Worm (Caenorhabditis elegans) whole organism, L1 larva: ENCODE results near the gene srsx-33.

ENCODE experiments used
- C16A3.4 ChIP-seq: fragments of 150-350 bp; optimal IDR thresholded peaks from 2 replicates; lab custom pipeline; 2014; ENCODE audit warnings: missing biosample characterization, missing genetic modification characterization
- C34B4.2 ChIP-seq: sonication (generic microtip); optimal IDR thresholded peaks from 2 replicates; lab custom pipeline; 2017; ENCODE audit warnings: mild to moderate bottlenecking, missing genetic modification characterization, missing compliant biosample characterization
- F16B12.6 ChIP-seq: fragments of 150-350 bp; optimal IDR thresholded peaks from 2 replicates; lab custom pipeline; 2014; ENCODE audit warnings: missing biosample characterization, missing genetic modification characterization
- aha-1 ChIP-seq: fragments of 150-350 bp; optimal IDR thresholded peaks from 2 replicates; lab custom pipeline; 2014; ENCODE audit warnings: missing biosample characterization, missing genetic modification characterization
- ama-1 ChIP-seq: fragments of 150-350 bp; optimal IDR thresholded peaks from 2 replicates; lab custom pipeline; 2014
- ceh-82 ChIP-seq, 3 experiments: fragments of 150-350 bp in 1 of 3; sonication (generic microtip) in 2 of 3; optimal IDR thresholded peaks; 2 replicates each; lab custom pipeline; 2014 to 2017; ENCODE audit warnings: missing biosample characterization in 3 of 3, missing genetic modification characterization in 3 of 3
- ceh-88 ChIP-seq: fragments of 200-800 bp; sonication (Bioruptor generic); IDR thresholded peaks from 2 replicates; pipeline ENCODE4 v1.3.6; 2022; ENCODE audit warnings: missing genetic modification characterization, missing compliant biosample characterization
- ceh-90 ChIP-seq: sonication (generic microtip); optimal IDR thresholded peaks from 2 replicates; lab custom pipeline; 2016; ENCODE audit warnings: missing genetic modification characterization, missing compliant biosample characterization
- dsc-1 ChIP-seq: sonication (generic microtip); optimal IDR thresholded peaks from 2 replicates; lab custom pipeline; 2016; ENCODE audit warnings: mild to moderate bottlenecking, missing genetic modification characterization, missing compliant biosample characterization
- efl-1 ChIP-seq, 4 experiments: fragments of 150-350 bp; optimal IDR thresholded peaks in 3 of 4; peaks in 1 of 4; 1 replicate in 1 of 4; 2 replicates in 3 of 4; lab custom pipeline; 2014; ENCODE audit warnings: missing biosample characterization in 2 of 4, missing genetic modification characterization in 2 of 4, missing genetic modification reagents in 2 of 4
- egl-27 ChIP-seq, 2 experiments: fragments of 150-350 bp in 1 of 2; sonication (generic microtip); optimal IDR thresholded peaks; 3 replicates each; lab custom pipeline; 2017 to 2018; ENCODE audit warnings: missing biosample characterization in 2 of 2, missing genetic modification characterization in 2 of 2, missing genetic modification reagents in 2 of 2
- elt-2 ChIP-seq: sonication (generic microtip); optimal IDR thresholded peaks from 2 replicates; lab custom pipeline; 2016; ENCODE audit warnings: missing genetic modification characterization, mild to moderate bottlenecking, inconsistent platforms, missing compliant biosample characterization, missing genetic modification reagents
- ets-5 ChIP-seq: fragments of 200-800 bp; sonication (Bioruptor generic); IDR thresholded peaks from 2 replicates; pipeline ENCODE4 v1.3.6; 2022; ENCODE audit warnings: missing genetic modification characterization, missing compliant biosample characterization
- fkh-4 ChIP-seq: sonication (generic microtip); optimal IDR thresholded peaks from 2 replicates; lab custom pipeline; 2016; ENCODE audit warnings: missing compliant biosample characterization, missing genetic modification characterization, borderline replicate concordance
- fos-1 ChIP-seq: fragments of 150-350 bp; optimal IDR thresholded peaks from 2 replicates; lab custom pipeline; 2014; ENCODE audit warnings: missing biosample characterization, missing genetic modification characterization
- hlh-4 ChIP-seq: sonication (generic microtip); optimal IDR thresholded peaks from 2 replicates; lab custom pipeline; 2016; ENCODE audit warnings: mild to moderate bottlenecking, missing genetic modification characterization, missing compliant biosample characterization
- irx-1 ChIP-seq: sonication (generic microtip); optimal IDR thresholded peaks from 2 replicates; lab custom pipeline; 2016; ENCODE audit warnings: missing genetic modification characterization, missing compliant biosample characterization
- isw-1 ChIP-seq: fragments of 200-800 bp; sonication (Bioruptor generic); IDR thresholded peaks from 2 replicates; pipeline ENCODE4 v1.3.6; 2022; ENCODE audit warnings: missing genetic modification characterization, missing compliant biosample characterization
- lin-13 ChIP-seq: fragments of 150-350 bp; optimal IDR thresholded peaks from 2 replicates; lab custom pipeline; 2014; ENCODE audit warnings: missing biosample characterization, missing genetic modification reagents, missing genetic modification characterization
- lin-39 ChIP-seq: fragments of 150-350 bp; optimal IDR thresholded peaks from 2 replicates; lab custom pipeline; 2014; ENCODE audit warnings: missing biosample characterization, missing genetic modification reagents, missing genetic modification characterization
- lir-3 ChIP-seq: sonication (generic microtip); optimal IDR thresholded peaks from 2 replicates; lab custom pipeline; 2016; ENCODE audit warnings: mild to moderate bottlenecking, missing genetic modification characterization, moderate library complexity, missing compliant biosample characterization; ENCODE audit not compliant: poor library complexity
- mab-9 ChIP-seq: fragments of 200-800 bp; sonication (Bioruptor generic); IDR thresholded peaks from 2 replicates; pipeline ENCODE4 v1.3.6; 2022; ENCODE audit warnings: missing genetic modification reagents, missing genetic modification characterization, missing compliant biosample characterization
- mdl-1 ChIP-seq, 2 experiments: fragments of 150-350 bp; optimal IDR thresholded peaks; 2 replicates each; lab custom pipeline; 2014 to 2017; ENCODE audit warnings: missing biosample characterization in 2 of 2, missing genetic modification characterization in 2 of 2, inconsistent platforms in 1 of 2
- mef-2 ChIP-seq: fragments of 150-350 bp; optimal IDR thresholded peaks from 2 replicates; lab custom pipeline; 2014; ENCODE audit warnings: missing biosample characterization, missing genetic modification characterization
- nhr-19 ChIP-seq: fragments of 200-800 bp; sonication (Bioruptor generic); conservative IDR thresholded peaks from 2 replicates; pipeline ENCODE4 v1.3.6; 2022; ENCODE audit warnings: missing genetic modification characterization, missing compliant biosample characterization
- nhr-237 ChIP-seq: fragments of 150-350 bp; optimal IDR thresholded peaks from 2 replicates; lab custom pipeline; 2014; ENCODE audit warnings: missing biosample characterization, missing genetic modification characterization
- nhr-71 ChIP-seq: sonication (generic microtip); optimal IDR thresholded peaks from 2 replicates; lab custom pipeline; 2016; ENCODE audit warnings: mild to moderate bottlenecking, missing genetic modification characterization, moderate library complexity, missing compliant biosample characterization
- nhr-76 ChIP-seq: sonication (generic microtip); optimal IDR thresholded peaks from 2 replicates; lab custom pipeline; 2017; ENCODE audit warnings: missing biosample characterization, missing genetic modification characterization
- nhr-90 ChIP-seq: sonication (generic microtip); optimal IDR thresholded peaks from 2 replicates; lab custom pipeline; 2016; ENCODE audit warnings: mild to moderate bottlenecking, missing genetic modification characterization, missing compliant biosample characterization; ENCODE audit not compliant: poor library complexity
- snu-23 ChIP-seq: sonication (generic microtip); optimal IDR thresholded peaks from 2 replicates; lab custom pipeline; 2016; ENCODE audit warnings: missing genetic modification characterization, missing compliant biosample characterization
- sptf-1 ChIP-seq: fragments of 150-350 bp; optimal IDR thresholded peaks from 2 replicates; lab custom pipeline; 2014; ENCODE audit warnings: missing biosample characterization, missing genetic modification characterization
- sup-37 ChIP-seq: fragments of 200-800 bp; sonication (Bioruptor generic); optimal IDR thresholded peaks from 2 replicates; lab custom pipeline; 2018; ENCODE audit warnings: mild to moderate bottlenecking, missing genetic modification characterization, missing compliant biosample characterization
- swsn-7 ChIP-seq: sonication (generic microtip); optimal IDR thresholded peaks from 2 replicates; lab custom pipeline; 2016; ENCODE audit warnings: missing genetic modification characterization, missing compliant biosample characterization
- tlp-1 ChIP-seq: fragments of 150-350 bp; optimal IDR thresholded peaks from 2 replicates; lab custom pipeline; 2014; ENCODE audit warnings: missing biosample characterization, missing genetic modification characterization
- unc-130 ChIP-seq: fragments of 150-350 bp; optimal IDR thresholded peaks from 2 replicates; lab custom pipeline; 2017; ENCODE audit warnings: missing biosample characterization, missing genetic modification characterization, inconsistent platforms
- unc-30 ChIP-seq: sonication (generic microtip); optimal IDR thresholded peaks from 2 replicates; lab custom pipeline; 2017; ENCODE audit warnings: missing biosample characterization, missing genetic modification characterization
- vab-15 ChIP-seq: sonication (generic microtip); optimal IDR thresholded peaks from 2 replicates; lab custom pipeline; 2017; ENCODE audit warnings: missing genotype, mild to moderate bottlenecking, missing genetic modification characterization, missing compliant biosample characterization
- xbp-1 ChIP-seq: sonication (generic microtip); optimal IDR thresholded peaks from 2 replicates; lab custom pipeline; 2016; ENCODE audit warnings: missing genetic modification characterization, missing compliant biosample characterization
- zip-4 ChIP-seq: fragments of 200-800 bp; sonication (Bioruptor generic); optimal IDR thresholded peaks from 2 replicates; lab custom pipeline; 2018; ENCODE audit warnings: mild to moderate bottlenecking, missing genetic modification characterization, moderate library complexity, missing compliant biosample characterization
- ztf-11 ChIP-seq, 2 experiments: sonication (generic microtip); optimal IDR thresholded peaks; 2 replicates each; lab custom pipeline; 2016 to 2017; ENCODE audit warnings: missing genetic modification characterization in 2 of 2, missing biosample characterization in 1 of 2, missing compliant biosample characterization in 1 of 2

The srsx-33 gene

DNA sequence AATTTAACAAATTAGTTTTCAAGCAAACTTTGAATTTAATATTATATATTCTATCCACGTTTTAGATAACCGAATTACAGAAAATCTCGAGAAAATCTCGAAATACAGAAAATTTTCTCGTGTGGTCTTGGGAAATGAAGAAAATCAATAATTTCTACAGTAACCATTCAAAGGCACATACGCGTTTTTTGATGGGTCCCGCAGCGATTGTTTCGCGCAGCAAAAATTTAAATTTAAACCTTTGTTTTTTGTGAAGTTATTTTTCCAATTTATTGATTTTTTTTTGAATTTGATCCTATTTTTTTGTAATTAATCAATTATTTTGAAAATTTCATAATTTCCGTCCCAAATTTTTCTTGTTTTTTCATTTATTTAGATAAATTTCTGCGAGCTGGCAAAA lies 27.2 kb upstream of the srsx-33 start:
- TF ChIP-seq ceh-90 (no peak), hlh-4 (tag; lab: Kevin White, UChicago) (no peak), zip-4 (GFP tag; lab: Kevin White, UChicago) (no peak), nhr-19 (no peak), lir-3 (tag; lab: Kevin White, UChicago) (no peak), vab-15 (no peak), nhr-71 (tag; lab: Kevin White, UChicago) (no peak), C16A3.4 (tag; lab: Kevin White, UChicago) (no peak), unc-30 (no peak), isw-1 (GFP tag; lab: Robert Waterston, UW) (no peak), efl-1 (optimal IDR thresholded peaks at IDR 0.05; lab: Kevin White, UChicago) (no peak), efl-1 (GFP tag; optimal IDR thresholded peaks at IDR 0.05 in 1 of 2; lab: Kevin White, UChicago) (no peak), ztf-11 (tag; optimal IDR thresholded peaks at IDR 0.05; lab: Kevin White, UChicago) (no peak), snu-23 (no peak), mef-2 (tag; lab: Kevin White, UChicago) (no peak), nhr-90 (tag; lab: Kevin White, UChicago) (no peak), lin-39 (tag; lab: Kevin White, UChicago) (no peak), ama-1 (lab: Kevin White, UChicago) (no peak), egl-27 (tag; optimal IDR thresholded peaks at IDR 0.05; lab: Kevin White, UChicago) (no peak), fkh-4 (tag; lab: Kevin White, UChicago) (no peak), swsn-7 (tag; lab: Kevin White, UChicago) (no peak)
- TF ChIP-seq, all 84 proteins: peak for 0

ce11 chrV:11272848-11273247 lies 20.5 kb upstream of the srsx-33 start, which contains the start of gene clec-223:
TSS of gene clec-223 (plus strand) at chrV:11273148.
- TF ChIP-seq ama-1 (lab: Kevin White, UChicago) (no peak), nhr-237 (no peak), irx-1 (tag; lab: Kevin White, UChicago) (no peak), nhr-19 (no peak), aha-1 (tag; lab: Kevin White, UChicago) (no peak), dsc-1 (tag; lab: Kevin White, UChicago) (no peak), lin-13 (no peak), elt-2 (no peak), ceh-88 (GFP tag; lab: Robert Waterston, UW) (no peak), zip-4 (GFP tag; lab: Kevin White, UChicago) (no peak), F16B12.6 (tag; lab: Kevin White, UChicago) (no peak), fos-1 (tag; lab: Kevin White, UChicago) (no peak)

- no peak for TF ChIP-seq sptf-1
These were observed 18.7 kb upstream of the srsx-33 start, which contains the start of gene clec-222 for ce11 chrV:11271051-11271450. TSS of gene clec-222 (plus strand) at chrV:11271351.

- TF ChIP-seq C34B4.2 (tag; lab: Kevin White, UChicago) (no peak), mab-9 (GFP tag; lab: Robert Waterston, UW) (no peak), irx-1 (tag; lab: Kevin White, UChicago) (no peak), ztf-11 (tag; optimal IDR thresholded peaks at IDR 0.05; lab: Kevin White, UChicago) (no peak), ama-1 (lab: Kevin White, UChicago) (no peak), nhr-237 (no peak), mdl-1 (tag; optimal IDR thresholded peaks at IDR 0.05; lab: Kevin White, UChicago) (no peak), xbp-1 (tag; lab: Kevin White, UChicago) (no peak), unc-130 (tag; lab: Kevin White, UChicago) (no peak), ets-5 (GFP tag; lab: Robert Waterston, UW) (no peak), tlp-1 (tag; lab: Kevin White, UChicago) (no peak), sup-37 (no peak), ceh-82 (tag; optimal IDR thresholded peaks at IDR 0.05; lab: Kevin White, UChicago) (no peak), nhr-76 (tag; lab: Kevin White, UChicago) (no peak), nhr-90 (tag; lab: Kevin White, UChicago) (no peak)
These were observed 16.5 kb upstream of the srsx-33 start, which contains the start of gene str-115 for ce11 chrV:11268791-11269190. TSS of gene str-115 (plus strand) at chrV:11269091.
